Fruit fly (Drosophila melanogaster): Measurements from ENCODE around the gene CG16986.

Gene CG16986

dm6 chr3L:2631406-2631805 lies 31.3 kb downstream of the CG16986 start, which contains the start of the genes CG42245 and MEP-1 (continued):
- TF ChIP-seq CG12236 (GFP tag; optimal IDR thresholded peaks at IDR 0.05) (peak; percentile 49), CG17361 (GFP tag; IDR thresholded peaks at IDR 0.05) (peak; percentile 49; the same call in 1 of the 3 replicates), salm (tag; optimal IDR thresholded peaks at IDR 0.05) (no peak), CG11560 (tag; IDR thresholded peaks at IDR 0.05) (no peak), prd (optimal IDR thresholded peaks at IDR 0.05) (no peak), prd (GFP tag; IDR thresholded peaks at IDR 0.05) (no peak), gsb-n (tag; optimal IDR thresholded peaks at IDR 0.05) (no peak), Ravus (GFP tag; IDR thresholded peaks at IDR 0.05) (no peak), CG32767 (GFP tag; IDR thresholded peaks at IDR 0.05) (no peak), abd-A (tag; optimal IDR thresholded peaks at IDR 0.05) (no peak), Sin3A (optimal IDR thresholded peaks at IDR 0.05) (peak; percentile 53), corto (GFP tag; optimal IDR thresholded peaks at IDR 0.05) (peak; percentile 20), CG11696 (GFP tag; IDR thresholded peaks at IDR 0.05) (no peak), Dfd (GFP tag; optimal IDR thresholded peaks at IDR 0.05) (no peak), Spps (tag; optimal IDR thresholded peaks at IDR 0.05) (no peak), inv (GFP tag; IDR thresholded peaks at IDR 0.05; ENCODE audit: partially characterized antibody) (peak; percentile 43; the same call in 1 of the 2 replicates), Sry-δ (GFP tag; optimal IDR thresholded peaks at IDR 0.05) (peak; percentile 70), HLH54F (GFP tag; optimal IDR thresholded peaks at IDR 0.05) (peak; percentile 58), Sox102F (GFP tag; optimal IDR thresholded peaks at IDR 0.05) (peak; percentile 40), org-1 (GFP tag; optimal IDR thresholded peaks at IDR 0.05) (no peak), gro (GFP tag; optimal IDR thresholded peaks at IDR 0.05) (peak; percentile 48), CG13624 (GFP tag; optimal IDR thresholded peaks at IDR 0.05) (peak; percentile 72), CG16863 (GFP tag; optimal IDR thresholded peaks at IDR 0.05) (no peak), CG7839 (tag; optimal IDR thresholded peaks at IDR 0.05) (peak; percentile 48), tgo (GFP tag; IDR thresholded peaks at IDR 0.05) (no peak; the same call in 2 of the 3 replicates), CG2875 (GFP tag; optimal IDR thresholded peaks at IDR 0.05) (no peak), dan (GFP tag; IDR thresholded peaks at IDR 0.05) (no peak), cad (GFP tag; optimal IDR thresholded peaks at IDR 0.05) (no peak), CG33213 (GFP tag; optimal IDR thresholded peaks at IDR 0.05) (peak; percentile 44), Nf-YC (tag; optimal IDR thresholded peaks at IDR 0.05) (no peak), Tbp (GFP tag; optimal IDR thresholded peaks at IDR 0.05) (no peak), Sox100B (GFP tag; optimal IDR thresholded peaks at IDR 0.05) (peak; percentile 30), CG12769 (tag; optimal IDR thresholded peaks at IDR 0.05) (no peak), HLHmδ (GFP tag; optimal IDR thresholded peaks at IDR 0.05) (no peak), CG7357 (GFP tag; IDR thresholded peaks at IDR 0.05) (no peak), CG14965 (GFP tag; optimal IDR thresholded peaks at IDR 0.05; ENCODE audit: borderline replicate concordance) (no peak), CoRest (tag; optimal IDR thresholded peaks at IDR 0.05) (peak; percentile 66), CG7271 (tag; optimal IDR thresholded peaks at IDR 0.05) (peak; percentile 36), CG8388 (GFP tag; optimal IDR thresholded peaks at IDR 0.05) (peak; percentile 19), Neu2 (GFP tag; optimal IDR thresholded peaks at IDR 0.05; ENCODE audit: borderline replicate concordance) (no peak)

- TF ChIP-seq CG2129 (GFP tag; IDR thresholded peaks at IDR 0.05; ENCODE audit: partially characterized antibody) (no peak), Med (GFP tag) (peak; percentile 82), Dll (GFP tag; IDR thresholded peaks at IDR 0.05; ENCODE audit: partially characterized antibody) (0 out of 4 replicates have a peak, but pooled peaks have one; percentile 26), inv (GFP tag; IDR thresholded peaks at IDR 0.05; ENCODE audit: partially characterized antibody) (0 out of 2 replicates have a peak, but pooled peaks have one; percentile 8), jumu (GFP tag; optimal IDR thresholded peaks at IDR 0.05) (peak; percentile 1), gem (tag; optimal IDR thresholded peaks at IDR 0.05) (no peak), NK7.1 (GFP tag; optimal IDR thresholded peaks at IDR 0.05) (peak; percentile 4), CG12942 (GFP tag; optimal IDR thresholded peaks at IDR 0.05) (no peak), lola (GFP tag; optimal IDR thresholded peaks at IDR 0.05) (peak in 1 of 3 experiments; percentile 62), fu2 (GFP tag; optimal IDR thresholded peaks at IDR 0.05) (peak; percentile 31), CG17385 (GFP tag; optimal IDR thresholded peaks at IDR 0.05) (peak; percentile 43), Ets97D (GFP tag; optimal IDR thresholded peaks at IDR 0.05) (peak; percentile 14), D19A (tag; optimal IDR thresholded peaks at IDR 0.05) (peak; percentile 93)
Observed at dm6 chr3L:2632048-2632762, 32.1 kb downstream of the CG16986 start.

Data from whole organism, embryonic.